Fruit fly (Drosophila melanogaster): ENCODE data around the gene sens-2.

The sens-2 gene

dm6 chr2L:6821631-6822030 is at the start of gene sens-2:
Gene sens-2, plus strand, starts transcription at chr2L:6821934.
- no peak for TF ChIP-seq CG8478 (optimal IDR thresholded peaks at IDR 0.05)
- TF ChIP-seq CTCF (optimal IDR thresholded peaks at IDR 0.05), result no peak

- TF ChIP-seq CTCF (optimal IDR thresholded peaks at IDR 0.05) (no peak), CG8478 (optimal IDR thresholded peaks at IDR 0.05) (no peak)
These were observed 49.1 kb upstream of the sens-2 start, which contains the start of gene LUBEL for dm6 chr2L:6772655-6773054. Gene LUBEL, minus strand, starts transcription at chr2L:6772755.

- TF ChIP-seq CG8478 (optimal IDR thresholded peaks at IDR 0.05) (no peak), CTCF (optimal IDR thresholded peaks at IDR 0.05) (no peak)
These were observed 48.1 kb upstream of the sens-2 start, which contains the start of gene CG17378 for dm6 chr2L:6773645-6774044. Gene CG17378, plus strand, starts transcription at chr2L:6774041.

dm6 chr2L:6774853-6775252 is 46.9 kb upstream of the sens-2 start:
- TF ChIP-seq CTCF (optimal IDR thresholded peaks at IDR 0.05), result no peak

- TF ChIP-seq CG8478 (optimal IDR thresholded peaks at IDR 0.05) (no peak), CTCF (optimal IDR thresholded peaks at IDR 0.05) (no peak)
These were observed 38.3 kb upstream of the sens-2 start for dm6 chr2L:6783395-6783794.

- TF ChIP-seq CG8478 (optimal IDR thresholded peaks at IDR 0.05), result no peak
- no peak for TF ChIP-seq CTCF (optimal IDR thresholded peaks at IDR 0.05)
These were observed 37.5 kb upstream of the sens-2 start for dm6 chr2L:6784235-6784634.

dm6 chr2L:6785583-6785982 is 36.2 kb upstream of the sens-2 start:
- TF ChIP-seq CTCF (optimal IDR thresholded peaks at IDR 0.05) (no peak), CG8478 (optimal IDR thresholded peaks at IDR 0.05) (no peak)

- TF ChIP-seq CG8478 (optimal IDR thresholded peaks at IDR 0.05) (no peak), CTCF (optimal IDR thresholded peaks at IDR 0.05) (no peak)
These were observed 35.1 kb upstream of the sens-2 start, which contains the start of gene nrv1 for dm6 chr2L:6786674-6787028. Gene nrv1, minus strand, starts transcription at chr2L:6786861.

dm6 chr2L:6787029-6787972 is 34.4 kb upstream of the sens-2 start:
- TF ChIP-seq CG8478 (optimal IDR thresholded peaks at IDR 0.05), result no peak
- TF ChIP-seq CTCF (optimal IDR thresholded peaks at IDR 0.05), result no peak

dm6 chr2L:6787973-6788368 is 33.8 kb upstream of the sens-2 start:
- no peak for TF ChIP-seq CTCF (optimal IDR thresholded peaks at IDR 0.05)
- TF ChIP-seq CG8478 (optimal IDR thresholded peaks at IDR 0.05), result no peak

- TF ChIP-seq CTCF (optimal IDR thresholded peaks at IDR 0.05), result no peak
- no peak for TF ChIP-seq CG8478 (optimal IDR thresholded peaks at IDR 0.05)
These were observed 32.4 kb upstream of the sens-2 start for dm6 chr2L:6789358-6789757.

- TF ChIP-seq CTCF (optimal IDR thresholded peaks at IDR 0.05) (no peak), CG8478 (optimal IDR thresholded peaks at IDR 0.05) (no peak)
These were observed 29.8 kb upstream of the sens-2 start for dm6 chr2L:6791845-6792443.

dm6 chr2L:6793763-6794417 is 27.8 kb upstream of the sens-2 start:
- TF ChIP-seq CG8478 (optimal IDR thresholded peaks at IDR 0.05), result no peak
- no peak for TF ChIP-seq CTCF (optimal IDR thresholded peaks at IDR 0.05)

dm6 chr2L:6794418-6794793 is 27.3 kb upstream of the sens-2 start:
- no peak for TF ChIP-seq CTCF (optimal IDR thresholded peaks at IDR 0.05)
- no peak for TF ChIP-seq CG8478 (optimal IDR thresholded peaks at IDR 0.05)

- TF ChIP-seq CG8478 (optimal IDR thresholded peaks at IDR 0.05), result no peak
- no peak for TF ChIP-seq CTCF (optimal IDR thresholded peaks at IDR 0.05)
These were observed 26.7 kb upstream of the sens-2 start for dm6 chr2L:6794956-6795522.
